Worm (Caenorhabditis elegans): ENCODE data around the gene F55A11.8.

ce11 chrV:11811921-11812320 is 23.9 kb downstream of the F55A11.8 start, which contains the start of gene D2023.3:
- TF ChIP-seq ets-7 (tag; optimal IDR thresholded peaks at IDR 0.05), result no peak
- TF ChIP-seq flt-1 (GFP tag; IDR thresholded peaks at IDR 0.05), result no peak
- TF ChIP-seq pes-1 (GFP tag; IDR thresholded peaks at IDR 0.05), result no peak
- TF ChIP-seq hnd-1 (tag; optimal IDR thresholded peaks at IDR 0.05), result no peak
- TF ChIP-seq scrt-1 (GFP tag; IDR thresholded peaks at IDR 0.05), result no peak
- no peak for TF ChIP-seq ama-1 (optimal IDR thresholded peaks at IDR 0.05)
- no peak for TF ChIP-seq hmbx-1 (tag; optimal IDR thresholded peaks at IDR 0.05)
- TF ChIP-seq ceh-13 (GFP tag; optimal IDR thresholded peaks at IDR 0.05), result no peak
- no peak for TF ChIP-seq tbx-37 (GFP tag; conservative IDR thresholded peaks at IDR 0.05)
- TF ChIP-seq hmg-4 (GFP tag; optimal IDR thresholded peaks at IDR 0.05), result no peak
- TF ChIP-seq tra-4 (tag; optimal IDR thresholded peaks at IDR 0.05), result no peak
- no peak for TF ChIP-seq ceh-36 (tag; optimal IDR thresholded peaks at IDR 0.05)
- no peak for TF ChIP-seq aly-1 (tag; optimal IDR thresholded peaks at IDR 0.05)

Data from whole organism, early embryonic.